Fruit fly (Drosophila melanogaster) whole organism, embryonic: ENCODE measurements around the gene CG44303.

Experiments
- ATbp ChIP-seq: fragments of 200-800 bp; sonication (Bioruptor generic); optimal IDR thresholded peaks from 2 replicates; lab custom pipeline; 2017; ENCODE audit warnings: missing biosample characterization, mild to moderate bottlenecking, missing genetic modification characterization, missing genetic modification reagents
- Abd-B ChIP-seq: fragments of 200-800 bp; sonication (Bioruptor generic); optimal IDR thresholded peaks from 2 replicates; lab custom pipeline; 2018; ENCODE audit warnings: missing biosample characterization, mild to moderate bottlenecking, missing genetic modification characterization, moderate library complexity
- Asciz ChIP-seq: fragments of 200-800 bp; sonication (Bioruptor generic); optimal IDR thresholded peaks from 2 replicates; lab custom pipeline; 2017; ENCODE audit warnings: missing biosample characterization, mild to moderate bottlenecking, missing genetic modification characterization, missing genetic modification reagents
- Bdp1 ChIP-seq: fragments of 200-800 bp; sonication (Bioruptor generic); optimal IDR thresholded peaks from 3 replicates; lab custom pipeline; 2016; ENCODE audit warnings: missing biosample characterization, missing genetic modification characterization
- CG10209 ChIP-seq: fragments of 200-800 bp; sonication (Bioruptor generic); optimal IDR thresholded peaks from 3 replicates; lab custom pipeline; 2017; ENCODE audit warnings: missing biosample characterization, mild to moderate bottlenecking, missing genetic modification characterization, missing genetic modification reagents
- CG10431 ChIP-seq: fragments of 200-800 bp; sonication (Bioruptor generic); optimal IDR thresholded peaks from 3 replicates; lab custom pipeline; 2018; ENCODE audit warnings: missing biosample characterization, mild to moderate bottlenecking, missing genetic modification characterization
- CG10979 ChIP-seq: fragments of 200-800 bp; sonication (Bioruptor generic); optimal IDR thresholded peaks from 2 replicates; lab custom pipeline; 2018; ENCODE audit warnings: missing biosample characterization, mild to moderate bottlenecking, missing genetic modification characterization, moderate library complexity
- CG11093 ChIP-seq: fragments of 200-800 bp; sonication (Bioruptor generic); IDR thresholded peaks from 3 replicates; pipeline ENCODE4 v1.3.6; 2022; ENCODE audit warnings: missing biosample characterization, missing genetic modification characterization
- CG11723 ChIP-seq: fragments of 200-800 bp; sonication (Bioruptor generic); optimal IDR thresholded peaks from 2 replicates; lab custom pipeline; 2017; ENCODE audit warnings: missing biosample characterization, mild to moderate bottlenecking, missing genetic modification characterization
- CG12942 ChIP-seq: fragments of 200-800 bp; sonication (Bioruptor generic); optimal IDR thresholded peaks from 3 replicates; lab custom pipeline; 2016; ENCODE audit warnings: missing biosample characterization, missing genetic modification characterization
- CG13296 ChIP-seq: fragments of 200-800 bp; sonication (Bioruptor generic); optimal IDR thresholded peaks from 3 replicates; lab custom pipeline; 2018; ENCODE audit warnings: missing biosample characterization, mild to moderate bottlenecking, missing genetic modification characterization
- CG16779 ChIP-seq: fragments of 200-800 bp; sonication (Bioruptor generic); IDR thresholded peaks from 2 replicates; pipeline ENCODE4 v1.3.6; 2022; ENCODE audit warnings: missing biosample characterization, missing genetic modification characterization
- CG18619 ChIP-seq: fragments of 200-800 bp; sonication (Bioruptor generic); optimal IDR thresholded peaks from 3 replicates; lab custom pipeline; 2017; ENCODE audit warnings: missing biosample characterization, mild to moderate bottlenecking, missing genetic modification characterization
- CG2678 ChIP-seq: fragments of 200-800 bp; sonication (Bioruptor generic); optimal IDR thresholded peaks from 3 replicates; lab custom pipeline; 2019; ENCODE audit warnings: missing biosample characterization, mild to moderate bottlenecking, missing genetic modification characterization, moderate library complexity
- CG30020 ChIP-seq: fragments of 200-800 bp; optimal IDR thresholded peaks from 2 replicates; lab custom pipeline; 2019; ENCODE audit warnings: missing biosample characterization, mild to moderate bottlenecking, missing genetic modification characterization, moderate library complexity
- CG32772 ChIP-seq: fragments of 200-800 bp; sonication (Bioruptor generic); IDR thresholded peaks from 2 replicates; pipeline ENCODE4 v1.3.6; 2022; ENCODE audit warnings: missing biosample characterization, missing genetic modification characterization
- CG34376 ChIP-seq: fragments of 200-800 bp; sonication (Bioruptor generic); optimal IDR thresholded peaks from 2 replicates; lab custom pipeline; 2018; ENCODE audit warnings: missing biosample characterization, mild to moderate bottlenecking, missing genetic modification characterization
- CG34422 ChIP-seq: fragments of 200-800 bp; sonication (Bioruptor generic); IDR thresholded peaks from 3 replicates; pipeline ENCODE4 v1.3.6; 2022; ENCODE audit warnings: missing biosample characterization, missing genetic modification characterization
- CG4424 ChIP-seq: fragments of 200-800 bp; sonication (Bioruptor generic); optimal IDR thresholded peaks from 3 replicates; lab custom pipeline; 2016; ENCODE audit warnings: missing biosample characterization, missing genetic modification characterization
- CG4730 ChIP-seq: fragments of 200-800 bp; sonication (Bioruptor generic); IDR thresholded peaks from 2 replicates; pipeline ENCODE4 v1.3.6; 2022; ENCODE audit warnings: missing biosample characterization, missing genetic modification characterization
- CG6654 ChIP-seq: fragments of 200-800 bp; sonication (Bioruptor generic); optimal IDR thresholded peaks from 2 replicates; lab custom pipeline; 2017; ENCODE audit warnings: missing biosample characterization, mild to moderate bottlenecking, missing genetic modification characterization
- CG6765 ChIP-seq: fragments of 200-800 bp; sonication (Bioruptor generic); optimal IDR thresholded peaks from 3 replicates; lab custom pipeline; 2017; ENCODE audit warnings: missing biosample characterization, mild to moderate bottlenecking, missing genetic modification characterization
- CG8478 ChIP-seq: fragments of >200 bp; optimal IDR thresholded peaks from 2 replicates; lab custom pipeline; 2018
- CG9609 ChIP-seq: fragments of 200-800 bp; sonication (Bioruptor generic); optimal IDR thresholded peaks from 3 replicates; lab custom pipeline; 2016; ENCODE audit warnings: missing biosample characterization, missing genetic modification characterization
- CTCF ChIP-seq: fragments of 200-800 bp; sonication (Bioruptor generic); optimal IDR thresholded peaks from 2 replicates; lab custom pipeline; 2017; ENCODE audit warnings: missing biosample characterization, mild to moderate bottlenecking, missing genetic modification characterization, moderate library complexity
- Dp ChIP-seq: fragments of 200-800 bp; sonication (Bioruptor generic); optimal IDR thresholded peaks from 2 replicates; lab custom pipeline; 2018; ENCODE audit warnings: missing biosample characterization, mild to moderate bottlenecking, missing genetic modification characterization, moderate library complexity
- Dref ChIP-seq: fragments of 200-800 bp; sonication (Bioruptor generic); IDR thresholded peaks from 2 replicates; pipeline ENCODE4 v1.3.6; 2022; ENCODE audit warnings: missing biosample characterization, missing genetic modification characterization
- Drgx ChIP-seq: fragments of 200-800 bp; sonication (Bioruptor generic); IDR thresholded peaks from 2 replicates; pipeline ENCODE4 v1.3.6; 2022; ENCODE audit warnings: missing biosample characterization, missing genetic modification characterization
- Meics ChIP-seq: fragments of 200-800 bp; sonication (Bioruptor generic); optimal IDR thresholded peaks from 2 replicates; lab custom pipeline; 2017; ENCODE audit warnings: missing biosample characterization, mild to moderate bottlenecking, missing genetic modification characterization
- Nf-YC ChIP-seq: fragments of 200-800 bp; optimal IDR thresholded peaks from 3 replicates; lab custom pipeline; 2019; ENCODE audit warnings: missing biosample characterization, mild to moderate bottlenecking, missing genetic modification characterization, moderate library complexity
- Oli ChIP-seq: fragments of 200-800 bp; sonication (Bioruptor generic); optimal IDR thresholded peaks from 2 replicates; lab custom pipeline; 2018; ENCODE audit warnings: missing biosample characterization, mild to moderate bottlenecking, missing genetic modification characterization, moderate library complexity
- Trl ChIP-seq, 3 experiments: fragments of >200 bp in 2 of 3; fragments of 200-800 bp in 1 of 3; sonication (Bioruptor generic) in 1 of 3; optimal IDR thresholded peaks; 2 replicates in 1 of 3; 3 replicates in 2 of 3; lab custom pipeline; 2016 to 2017; ENCODE audit warnings: missing biosample characterization in 1 of 3, missing genetic modification characterization in 1 of 3
- al ChIP-seq: fragments of 200-800 bp; sonication (Bioruptor generic); IDR thresholded peaks from 2 replicates; pipeline ENCODE4 v1.3.6; 2022; ENCODE audit warnings: missing biosample characterization, missing genetic modification characterization
- ato ChIP-seq: fragments of 200-800 bp; sonication (Bioruptor generic); IDR thresholded peaks from 2 replicates; pipeline ENCODE4 v1.3.6; 2022; ENCODE audit warnings: missing biosample characterization, missing genetic modification characterization; ENCODE audit not compliant: partially characterized antibody
- cas ChIP-seq: fragments of 200-800 bp; sonication (Bioruptor generic); IDR thresholded peaks from 2 replicates; pipeline ENCODE4 v1.3.6; 2022; ENCODE audit warnings: missing biosample characterization, missing genetic modification characterization
- chn ChIP-seq: fragments of 200-800 bp; sonication (Bioruptor generic); optimal IDR thresholded peaks from 2 replicates; lab custom pipeline; 2016; ENCODE audit warnings: missing biosample characterization, missing genetic modification characterization
- cwo ChIP-seq: fragments of 200-800 bp; sonication (Bioruptor generic); optimal IDR thresholded peaks from 3 replicates; lab custom pipeline; 2017; ENCODE audit warnings: missing biosample characterization, missing genetic modification characterization, mild to moderate bottlenecking, moderate library complexity, missing genetic modification reagents
- dmrt99B ChIP-seq: fragments of 200-800 bp; sonication (Bioruptor generic); optimal IDR thresholded peaks from 2 replicates; lab custom pipeline; 2018; ENCODE audit warnings: missing biosample characterization, mild to moderate bottlenecking, missing genetic modification characterization, moderate library complexity
- exex ChIP-seq: fragments of 200-800 bp; sonication (Bioruptor generic); optimal IDR thresholded peaks from 4 replicates; lab custom pipeline; 2018; ENCODE audit warnings: missing biosample characterization, mild to moderate bottlenecking, missing genetic modification characterization, moderate library complexity
- grn ChIP-seq: fragments of 200-800 bp; sonication (Bioruptor generic); optimal IDR thresholded peaks from 3 replicates; lab custom pipeline; 2017; ENCODE audit warnings: missing biosample characterization, missing genetic modification characterization
- inv ChIP-seq: fragments of 200-800 bp; sonication (Bioruptor generic); IDR thresholded peaks from 2 replicates; pipeline ENCODE4 v1.3.6; 2022; ENCODE audit warnings: missing biosample characterization, missing genetic modification characterization; ENCODE audit not compliant: partially characterized antibody
- kay ChIP-seq: fragments of 200-800 bp; sonication (Bioruptor generic); optimal IDR thresholded peaks from 2 replicates; lab custom pipeline; 2016; ENCODE audit warnings: missing biosample characterization, missing genetic modification characterization
- ken ChIP-seq: fragments of 200-800 bp; sonication (Bioruptor generic); IDR thresholded peaks from 3 replicates; pipeline ENCODE4 v1.3.6; 2022; ENCODE audit warnings: missing biosample characterization, missing genetic modification characterization
- lmd ChIP-seq: fragments of 200-800 bp; sonication (Bioruptor generic); IDR thresholded peaks from 2 replicates; pipeline ENCODE4 v1.3.6; 2022; ENCODE audit warnings: missing biosample characterization, missing genetic modification characterization
- luna ChIP-seq: fragments of 200-800 bp; sonication (Bioruptor generic); optimal IDR thresholded peaks from 2 replicates; lab custom pipeline; 2016; ENCODE audit warnings: missing biosample characterization, missing genetic modification characterization
- nmo ChIP-seq: fragments of 200-800 bp; sonication (Bioruptor generic); optimal IDR thresholded peaks from 2 replicates; lab custom pipeline; 2018; ENCODE audit warnings: missing biosample characterization, mild to moderate bottlenecking, missing genetic modification characterization, moderate library complexity
- pb ChIP-seq: fragments of 200-800 bp; sonication (Bioruptor generic); optimal IDR thresholded peaks from 3 replicates; lab custom pipeline; 2016; ENCODE audit warnings: missing biosample characterization, missing genetic modification characterization
- phol ChIP-seq: fragments of 200-800 bp; sonication (Bioruptor generic); optimal IDR thresholded peaks from 3 replicates; lab custom pipeline; 2018; ENCODE audit warnings: missing biosample characterization, mild to moderate bottlenecking, missing genetic modification characterization, moderate library complexity
- scrt ChIP-seq: fragments of 200-800 bp; sonication (Bioruptor generic); optimal IDR thresholded peaks from 2 replicates; lab custom pipeline; 2018; ENCODE audit warnings: missing biosample characterization, mild to moderate bottlenecking, missing genetic modification characterization, moderate library complexity

CG44303 gene

dm6 chrX:6705059-6705802 is 18.0 kb upstream of the CG44303 start (continued):
- peak; percentile 8 for TF ChIP-seq Nf-YC
- TF ChIP-seq CG11093 (GFP tag; lab: Robert Waterston, UW), result no peak
- no peak for TF ChIP-seq cas (GFP tag; lab: Robert Waterston, UW)
- no peak for TF ChIP-seq ato
- no peak for TF ChIP-seq CTCF
- TF ChIP-seq CG4730 (GFP tag; lab: Robert Waterston, UW), result no peak
- no peak for TF ChIP-seq CG11723 (GFP tag; lab: Kevin White, UChicago)
- TF ChIP-seq exex (tag; lab: Kevin White, UChicago), result peak; percentile 63
- no peak for TF ChIP-seq CG10209 (GFP tag; lab: Kevin White, UChicago)
- TF ChIP-seq CG16779 (GFP tag; lab: Robert Waterston, UW), result no peak
- peak; percentile 5 for TF ChIP-seq nmo (GFP tag; lab: Kevin White, UChicago)
- no peak for TF ChIP-seq CG6765 (GFP tag; lab: Kevin White, UChicago)
- TF ChIP-seq lmd, result 0 out of 2 replicates have a peak, but pooled peaks have one; percentile 4
- TF ChIP-seq CG34422 (GFP tag; lab: Robert Waterston, UW), result 0 out of 3 replicates have a peak, but pooled peaks have one; percentile 13
- TF ChIP-seq CG32772 (GFP tag; lab: Robert Waterston, UW), result no peak
- no peak for TF ChIP-seq Dref
- peak; percentile 51 for TF ChIP-seq CG2678 (tag; lab: Kevin White, UChicago)
- peak; percentile 52 for TF ChIP-seq grn (GFP tag; lab: Kevin White, UChicago)
- TF ChIP-seq ken (GFP tag; lab: Robert Waterston, UW), result 0 out of 3 replicates have a peak, but pooled peaks have one; percentile 23
- no peak for TF ChIP-seq scrt
- TF ChIP-seq CG6654 (GFP tag; lab: Kevin White, UChicago), result no peak
- TF ChIP-seq Asciz (GFP tag; lab: Kevin White, UChicago), result peak; percentile 1
- TF ChIP-seq CG13296 (GFP tag; lab: Kevin White, UChicago), result no peak
- no peak for TF ChIP-seq pb (GFP tag; lab: Kevin White, UChicago)
- no peak for TF ChIP-seq CG9609 (GFP tag; lab: Kevin White, UChicago)
- peak; percentile 2 for TF ChIP-seq ATbp (GFP tag; lab: Kevin White, UChicago)
- TF ChIP-seq Meics (GFP tag; lab: Kevin White, UChicago), result no peak
- peak; percentile 15 for TF ChIP-seq CG18619 (GFP tag; lab: Kevin White, UChicago)
- no peak for TF ChIP-seq CG12942 (GFP tag; lab: Kevin White, UChicago)
- no peak for TF ChIP-seq CG8478 (lab: Kevin White, UChicago)
- no peak for TF ChIP-seq inv
- no peak for TF ChIP-seq CG30020 (tag; lab: Kevin White, UChicago)
- TF ChIP-seq CG4424, result peak; percentile 3
- TF ChIP-seq CG10979, result no peak
- peak; percentile 8 for TF ChIP-seq cwo (GFP tag; lab: Kevin White, UChicago)
- no peak for TF ChIP-seq Bdp1 (GFP tag; lab: Kevin White, UChicago)
- TF ChIP-seq Oli (tag; lab: Kevin White, UChicago), result peak; percentile 5
- no peak for TF ChIP-seq Abd-B (GFP tag; lab: Kevin White, UChicago)
- no peak for TF ChIP-seq CG10431
- TF ChIP-seq dmrt99B (tag; lab: Kevin White, UChicago), result peak; percentile 10
- no peak for TF ChIP-seq Dp (GFP tag; lab: Kevin White, UChicago)
- TF ChIP-seq al (GFP tag; lab: Robert Waterston, UW), result no peak
- peak; percentile 32; the same call in 1 of the 2 replicates for TF ChIP-seq Drgx (GFP tag; lab: Robert Waterston, UW)
- no peak for TF ChIP-seq luna (GFP tag; lab: Kevin White, UChicago)
- peak; percentile 19 for TF ChIP-seq phol
- TF ChIP-seq chn (GFP tag; lab: Kevin White, UChicago), result no peak
- TF ChIP-seq kay (GFP tag; lab: Kevin White, UChicago), result no peak
- no peak for TF ChIP-seq Trl (optimal IDR thresholded peaks at IDR 0.05; lab: Kevin White, UChicago)
- TF ChIP-seq Trl (GFP tag; optimal IDR thresholded peaks at IDR 0.05; lab: Kevin White, UChicago), result no peak
- peak; percentile 45 for TF ChIP-seq CG34376 (GFP tag; lab: Kevin White, UChicago)
